Worm (Caenorhabditis elegans): ENCODE measurements around the gene Y75B8A.25.

ce11 chrIII:12325284-12325683 is 51.4 kb downstream of the Y75B8A.25 start:
- TF ChIP-seq ztf-22 (GFP tag; optimal IDR thresholded peaks at IDR 0.05) (no peak), ama-1 (optimal IDR thresholded peaks at IDR 0.05) (no peak), ama-1 (GFP tag; optimal IDR thresholded peaks at IDR 0.05) (no peak), gei-17 (GFP tag; optimal IDR thresholded peaks at IDR 0.05) (no peak), lin-26 (GFP tag; IDR thresholded peaks at IDR 0.05) (no peak), F49E8.2 (tag; optimal IDR thresholded peaks at IDR 0.05; ENCODE audit: insufficient read depth) (no peak), nfya-1 (tag; optimal IDR thresholded peaks at IDR 0.05; ENCODE audit: borderline replicate concordance, insufficient read depth) (no peak), Y56A3A.18 (GFP tag; IDR thresholded peaks at IDR 0.05) (no peak), B0336.3 (GFP tag; IDR thresholded peaks at IDR 0.05) (no peak), lin-35 (GFP tag; optimal IDR thresholded peaks at IDR 0.05) (no peak), hmg-20 (GFP tag; IDR thresholded peaks at IDR 0.05) (no peak), unc-62 (GFP tag; optimal IDR thresholded peaks at IDR 0.05) (no peak), T26A5.8 (tag; optimal IDR thresholded peaks at IDR 0.05) (no peak)

Measured in whole organism, young adult.